Worm (Caenorhabditis elegans) whole organism, midembryonic: ENCODE results near the gene ugt-65.
A peak's percentile ranks its signal among the peaks of the same experiment; 100 is the strongest.

ENCODE experiments used
- T22C8.4 ChIP-seq: fragments of 200-800 bp; sonication (Bioruptor generic); IDR thresholded peaks from 2 replicates; pipeline ENCODE4 v1.3.6; 2022; ENCODE audit warnings: missing genetic modification characterization, missing compliant biosample characterization
- cog-1 ChIP-seq: sonication (generic microtip); optimal IDR thresholded peaks from 2 replicates; lab custom pipeline; 2016; ENCODE audit warnings: missing genetic modification characterization, missing compliant biosample characterization
- flt-1 ChIP-seq: fragments of 200-800 bp; sonication (Bioruptor generic); IDR thresholded peaks from 2 replicates; pipeline ENCODE4 v1.3.6; 2022; ENCODE audit warnings: missing genetic modification characterization, missing compliant biosample characterization
- klf-2 ChIP-seq: fragments of 200-800 bp; sonication (Bioruptor generic); conservative IDR thresholded peaks from 2 replicates; pipeline ENCODE4 v1.3.6; 2022; ENCODE audit warnings: missing genetic modification reagents, missing genetic modification characterization, missing compliant biosample characterization
- med-1 ChIP-seq: sonication (generic microtip); optimal IDR thresholded peaks from 2 replicates; lab custom pipeline; 2017; ENCODE audit warnings: missing genetic modification characterization, mild to moderate bottlenecking, missing compliant biosample characterization, antibody characterized with exemption, missing genetic modification reagents; ENCODE audit not compliant: insufficient read depth
- ref-1 ChIP-seq: fragments of 200-800 bp; sonication (Bioruptor generic); conservative IDR thresholded peaks from 2 replicates; pipeline ENCODE4 v1.3.6; 2022; ENCODE audit warnings: missing genetic modification reagents, missing genetic modification characterization, missing compliant biosample characterization
- tab-1 ChIP-seq: fragments of 200-800 bp; sonication (Bioruptor generic); IDR thresholded peaks from 2 replicates; pipeline ENCODE4 v1.3.6; 2022; ENCODE audit warnings: missing genetic modification characterization, missing compliant biosample characterization
- ztf-23 ChIP-seq: fragments of 200-800 bp; sonication (Bioruptor generic); IDR thresholded peaks from 2 replicates; pipeline ENCODE4 v1.3.6; 2022; ENCODE audit warnings: missing genetic modification reagents, missing genetic modification characterization, missing compliant biosample characterization
- ztf-29 ChIP-seq: fragments of 200-800 bp; sonication (Bioruptor generic); IDR thresholded peaks from 2 replicates; pipeline ENCODE4 v1.3.6; 2022; ENCODE audit warnings: missing genetic modification reagents, missing genetic modification characterization, missing compliant biosample characterization

The ugt-65 gene

DNA sequence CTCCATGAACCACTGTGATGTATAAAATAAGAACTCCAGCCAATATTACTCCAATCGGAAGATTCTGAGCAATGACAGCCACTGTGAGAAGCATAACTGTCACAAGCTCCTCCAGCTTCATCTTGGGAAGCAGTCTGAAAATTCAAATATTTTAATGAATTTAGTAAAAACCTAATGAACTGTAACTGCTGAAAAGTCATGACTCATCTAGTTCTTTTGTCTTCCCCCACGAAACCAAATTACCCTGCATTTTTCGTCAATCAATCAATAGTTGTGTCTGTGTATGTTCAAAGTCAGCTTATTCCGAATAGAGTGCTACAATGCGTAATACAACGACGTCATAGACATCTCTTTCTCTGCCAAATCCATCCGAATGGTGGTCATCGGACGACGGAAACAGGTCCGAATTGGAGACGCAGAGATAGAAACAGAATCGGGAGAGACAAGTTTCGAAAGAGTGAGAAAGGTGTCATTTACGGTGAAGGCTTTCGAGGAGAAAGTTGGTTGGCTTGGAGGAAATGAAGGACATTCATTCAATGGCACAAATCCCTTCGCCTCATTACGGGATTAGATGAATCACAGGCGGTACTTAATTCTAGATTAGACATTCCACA, 23.7 kb upstream of the ugt-65 start:
- TF ChIP-seq med-1 (GFP tag; lab: Kevin White, UChicago) = no peak

DNA sequence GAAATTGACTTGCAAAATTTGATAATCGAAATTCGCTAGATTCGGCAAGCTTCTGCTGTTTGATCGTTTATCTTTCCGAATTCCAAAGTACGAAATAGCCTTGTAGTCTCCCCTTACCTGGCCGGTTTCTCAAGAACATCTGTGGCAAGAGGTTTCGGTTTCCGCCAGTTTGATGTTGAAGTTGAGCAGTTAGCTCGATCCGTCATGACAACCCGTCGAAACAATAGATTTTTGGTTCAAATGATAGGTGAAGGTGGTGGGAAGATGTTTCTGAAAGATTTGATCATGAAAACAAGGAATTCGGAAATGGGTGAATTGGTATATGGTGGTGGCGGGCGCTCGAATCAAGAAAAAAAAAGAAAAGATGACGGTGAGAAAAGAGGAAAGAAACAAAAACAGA, 22.0 kb upstream of the ugt-65 start, which contains the start of gene acs-20:
Gene acs-20 (minus strand): TSS at position 270 of the 400 bp plus-strand sequence.
- no peak for TF ChIP-seq ztf-23 (GFP tag; lab: Robert Waterston, UW)
- no peak for TF ChIP-seq ztf-29 (GFP tag; lab: Robert Waterston, UW)
- no peak for TF ChIP-seq klf-2
- TF ChIP-seq tab-1 = no peak
- no peak for TF ChIP-seq med-1 (GFP tag; lab: Kevin White, UChicago)
- TF ChIP-seq cog-1 (tag; lab: Kevin White, UChicago) = no peak
- no peak for TF ChIP-seq flt-1 (GFP tag; lab: Robert Waterston, UW)
- no peak for TF ChIP-seq T22C8.4 (GFP tag; lab: Robert Waterston, UW)
- TF ChIP-seq ref-1 (GFP tag; lab: Robert Waterston, UW) = no peak

ce11 chrIV:12399983-12400382, 20.5 kb upstream of the ugt-65 start:
- TF ChIP-seq T22C8.4 (GFP tag; lab: Robert Waterston, UW) (no peak), med-1 (GFP tag; lab: Kevin White, UChicago) (no peak), tab-1 (no peak), flt-1 (GFP tag; lab: Robert Waterston, UW) (no peak), cog-1 (tag; lab: Kevin White, UChicago) (no peak), klf-2 (no peak), ztf-23 (GFP tag; lab: Robert Waterston, UW) (no peak), ref-1 (GFP tag; lab: Robert Waterston, UW) (no peak), ztf-29 (GFP tag; lab: Robert Waterston, UW) (no peak)

DNA sequence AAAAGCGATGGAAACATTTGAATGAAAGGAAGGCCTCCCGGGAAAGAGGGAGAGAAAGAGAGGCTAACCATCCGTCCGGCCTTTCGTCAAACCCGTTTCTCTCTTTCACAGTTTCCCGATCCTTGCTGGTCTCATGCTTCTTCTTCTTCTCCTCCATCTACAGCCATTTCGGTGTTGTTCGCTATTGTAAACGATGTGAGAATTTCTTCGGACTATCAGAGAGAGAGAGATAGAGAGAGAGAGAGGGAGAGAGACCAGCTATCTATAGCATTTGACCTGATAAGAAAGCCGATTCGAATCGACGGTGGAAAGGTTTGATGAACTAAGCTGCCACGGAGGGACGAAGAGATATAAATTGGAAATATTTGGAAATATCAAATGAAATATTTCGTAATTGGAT, 17.0 kb upstream of the ugt-65 start:
- TF ChIP-seq med-1 (GFP tag; lab: Kevin White, UChicago) = no peak
- TF ChIP-seq ztf-29 (GFP tag; lab: Robert Waterston, UW) = no peak
- TF ChIP-seq ref-1 (GFP tag; lab: Robert Waterston, UW) = no peak
- TF ChIP-seq cog-1 (tag; lab: Kevin White, UChicago) = no peak
- no peak for TF ChIP-seq ztf-23 (GFP tag; lab: Robert Waterston, UW)
- no peak for TF ChIP-seq tab-1
- TF ChIP-seq flt-1 (GFP tag; lab: Robert Waterston, UW) = no peak
- TF ChIP-seq klf-2 = no peak
- TF ChIP-seq T22C8.4 (GFP tag; lab: Robert Waterston, UW) = no peak

DNA sequence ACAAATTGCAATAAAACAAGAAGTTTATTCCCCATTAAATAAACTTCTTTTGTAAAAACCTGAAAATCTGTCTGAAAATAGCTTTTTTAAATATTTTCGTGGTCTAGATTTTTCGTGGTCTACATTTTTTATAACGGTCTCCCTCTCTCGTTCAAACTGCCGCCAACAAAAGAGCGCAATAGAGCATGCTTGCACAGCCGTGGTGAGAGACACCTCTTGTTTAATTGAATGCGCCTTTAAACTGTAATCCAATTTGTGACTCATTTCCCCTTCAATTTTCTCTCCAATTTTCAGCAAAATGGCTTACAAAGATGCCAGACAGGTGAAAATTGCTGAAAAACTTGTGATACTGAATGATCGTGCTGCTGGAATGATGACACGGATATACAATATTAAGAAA, 16.3 kb upstream of the ugt-65 start, which contains the start of gene gex-3:
Gene gex-3 (plus strand): TSS at position 295 of the 400 bp plus-strand sequence.
- TF ChIP-seq T22C8.4 (GFP tag; lab: Robert Waterston, UW) (no peak), cog-1 (tag; lab: Kevin White, UChicago) (peak; percentile 47)

ce11 chrIV:12408625-12409024, 11.9 kb upstream of the ugt-65 start, which contains the start of gene dsb-1:
TSS of gene dsb-1 (plus strand) at chrIV:12408925.
- no peak for TF ChIP-seq cog-1 (tag; lab: Kevin White, UChicago)
- TF ChIP-seq ztf-29 (GFP tag; lab: Robert Waterston, UW) = no peak
- TF ChIP-seq flt-1 (GFP tag; lab: Robert Waterston, UW) = no peak
- no peak for TF ChIP-seq ref-1 (GFP tag; lab: Robert Waterston, UW)
- TF ChIP-seq ztf-23 (GFP tag; lab: Robert Waterston, UW) = no peak
- TF ChIP-seq T22C8.4 (GFP tag; lab: Robert Waterston, UW) = no peak
- no peak for TF ChIP-seq med-1 (GFP tag; lab: Kevin White, UChicago)
- TF ChIP-seq klf-2 = no peak
- no peak for TF ChIP-seq tab-1

- no peak for TF ChIP-seq med-1 (GFP tag; lab: Kevin White, UChicago)
- no peak for TF ChIP-seq flt-1 (GFP tag; lab: Robert Waterston, UW)
Measured at ce11 chrIV:12410167-12410566, 10.3 kb upstream of the ugt-65 start, which contains the start of gene acl-13. TSS of gene acl-13 (plus strand) at chrIV:12410467.

ce11 chrIV:12414601-12415000, 5.9 kb upstream of the ugt-65 start:
- no peak for TF ChIP-seq ztf-23 (GFP tag; lab: Robert Waterston, UW)

- TF ChIP-seq ztf-23 (GFP tag; lab: Robert Waterston, UW) (0 out of 2 replicates have a peak, but pooled peaks have one; percentile 38), ztf-29 (GFP tag; lab: Robert Waterston, UW) (no peak), T22C8.4 (GFP tag; lab: Robert Waterston, UW) (peak; percentile 53; the same call in 1 of the 2 replicates), cog-1 (tag; lab: Kevin White, UChicago) (no peak), flt-1 (GFP tag; lab: Robert Waterston, UW) (peak; percentile 66), med-1 (GFP tag; lab: Kevin White, UChicago) (peak; percentile 23), tab-1 (peak; percentile 52; the same call in 1 of the 2 replicates), klf-2 (no peak), ref-1 (GFP tag; lab: Robert Waterston, UW) (0 out of 2 replicates have a peak, but pooled peaks have one; percentile 5)
Measured at ce11 chrIV:12416629-12417404, 3.7 kb upstream of the ugt-65 start.
